Worm (Caenorhabditis elegans): ENCODE measurements around the gene Y16E11A.4.
A peak's percentile ranks its signal among the peaks of the same experiment; 100 is the strongest.
"Not testable (repeated sequence)": the region's sequence is repeated elsewhere in the genome, so short reads cannot be mapped to it uniquely, and the experiment has no call there.

Gene Y16E11A.4

ce11 chrII:1995744-1996143 is 8.7 kb downstream of the Y16E11A.4 start:
- peak; percentile 45; the same call in 1 of the 2 replicates for TF ChIP-seq php-3 (GFP tag; IDR thresholded peaks at IDR 0.05)
- no peak for TF ChIP-seq hif-1 (tag; optimal IDR thresholded peaks at IDR 0.05)
- no peak for TF ChIP-seq nhr-41 (GFP tag; IDR thresholded peaks at IDR 0.05)
- TF ChIP-seq nhr-28 (tag; optimal IDR thresholded peaks at IDR 0.05): peak; percentile 74
- TF ChIP-seq ctbp-1 (GFP tag; IDR thresholded peaks at IDR 0.05): no peak
- TF ChIP-seq unc-62 (GFP tag; optimal IDR thresholded peaks at IDR 0.05 in 1 of 2): peak in 1 of 2 experiments; percentile 13
- no peak for TF ChIP-seq unc-62 (tag; optimal IDR thresholded peaks at IDR 0.05)
- TF ChIP-seq skn-1 (tag; optimal IDR thresholded peaks at IDR 0.05): no peak
- TF ChIP-seq pqm-1 (tag; optimal IDR thresholded peaks at IDR 0.05): peak; percentile 91
- TF ChIP-seq D1046.2 (GFP tag; IDR thresholded peaks at IDR 0.05): no peak
- peak; percentile 15 for TF ChIP-seq hlh-11 (tag; optimal IDR thresholded peaks at IDR 0.05)
- TF ChIP-seq daf-16 (GFP tag; optimal IDR thresholded peaks at IDR 0.05): no peak
- peak; percentile 84 for TF ChIP-seq daf-16 (tag; optimal IDR thresholded peaks at IDR 0.05)

ce11 chrII:1996237-1996636 is 9.2 kb downstream of the Y16E11A.4 start, which contains the start of gene math-20:
math-20 (plus strand) TSS chrII:1996537.
- no peak for TF ChIP-seq ZK337.2 (GFP tag; IDR thresholded peaks at IDR 0.05)

- TF ChIP-seq daf-8 (GFP tag; IDR thresholded peaks at IDR 0.05); mes-2 (tag; optimal IDR thresholded peaks at IDR 0.05; ENCODE audit: poor library complexity, severe bottlenecking); F10B5.3 (tag; optimal IDR thresholded peaks at IDR 0.05): not testable (repeated sequence)
These were observed 11.5 kb downstream of the Y16E11A.4 start, which contains the start of gene math-19 for ce11 chrII:1998561-1998960. math-19 (plus strand) TSS chrII:1998861.

- not testable (repeated sequence) for TF ChIP-seq F10B5.3 (tag; optimal IDR thresholded peaks at IDR 0.05); lin-29 (GFP tag; IDR thresholded peaks at IDR 0.05); snpc-4 (tag; optimal IDR thresholded peaks at IDR 0.05)
These were observed 13.6 kb downstream of the Y16E11A.4 start, which contains the start of gene ceh-84 for ce11 chrII:2000720-2001119. ceh-84 (minus strand) TSS chrII:2000820.

ce11 chrII:2011179-2011578 is 24.1 kb downstream of the Y16E11A.4 start:
- TF ChIP-seq saeg-2 (GFP tag; IDR thresholded peaks at IDR 0.05): no peak
- peak in 1 of 2 experiments; percentile 93 for TF ChIP-seq unc-62 (GFP tag; optimal IDR thresholded peaks at IDR 0.05 in 1 of 2)
- TF ChIP-seq unc-62 (tag; optimal IDR thresholded peaks at IDR 0.05): no peak

ce11 chrII:2012698-2013097 is 25.6 kb downstream of the Y16E11A.4 start, which contains the start of gene F59H6.15:
F59H6.15 (plus strand) TSS chrII:2012998.
- TF ChIP-seq jun-1 (tag; optimal IDR thresholded peaks at IDR 0.05) (no peak), zip-11 (GFP tag; IDR thresholded peaks at IDR 0.05) (no peak), nhr-77 (tag; optimal IDR thresholded peaks at IDR 0.05) (no peak), daf-19 (GFP tag; conservative IDR thresholded peaks at IDR 0.05) (no peak), ceh-32 (tag; optimal IDR thresholded peaks at IDR 0.05; ENCODE audit: poor library complexity) (no peak), rbr-2 (tag; optimal IDR thresholded peaks at IDR 0.05) (no peak), aha-1 (tag) (peak; percentile 32), egl-27 (tag; optimal IDR thresholded peaks at IDR 0.05) (no peak), zfp-2 (tag; optimal IDR thresholded peaks at IDR 0.05) (no peak)

- TF ChIP-seq egl-43 (GFP tag; IDR thresholded peaks at IDR 0.05) (no peak), ceh-28 (tag; optimal IDR thresholded peaks at IDR 0.05) (peak; percentile 72)
These were observed 26.8 kb downstream of the Y16E11A.4 start for ce11 chrII:2013856-2014255.

All from whole organism, L4 larva.